Worm (Caenorhabditis elegans) whole organism, young adult: ENCODE data around the gene alh-12.

ENCODE experiments used
- B0019.2 ChIP-seq: fragments of 200-800 bp; sonication (Bioruptor generic); conservative IDR thresholded peaks from 2 replicates; pipeline ENCODE4 v1.3.6; 2022; ENCODE audit warnings: missing genetic modification reagents, missing genetic modification characterization, missing compliant biosample characterization
- C17E4.6 ChIP-seq: fragments of 200-800 bp; sonication (Bioruptor generic); IDR thresholded peaks from 2 replicates; pipeline ENCODE4 v1.3.6; 2022; ENCODE audit warnings: missing genetic modification reagents, missing genetic modification characterization, missing compliant biosample characterization
- D2030.7 ChIP-seq: fragments of 200-800 bp; sonication (Bioruptor generic); IDR thresholded peaks from 2 replicates; pipeline ENCODE4 v1.3.6; 2022; ENCODE audit warnings: missing genetic modification reagents, missing genetic modification characterization, missing compliant biosample characterization
- F49E8.2 ChIP-seq: sonication (generic microtip); optimal IDR thresholded peaks from 3 replicates; lab custom pipeline; 2017; ENCODE audit warnings: missing genetic modification characterization, mild to moderate bottlenecking, missing compliant biosample characterization, antibody characterized with exemption, moderate library complexity; ENCODE audit not compliant: insufficient read depth
- F57A8.1 ChIP-seq: fragments of 200-800 bp; sonication (Bioruptor generic); optimal IDR thresholded peaks from 2 replicates; lab custom pipeline; 2018; ENCODE audit warnings: mild to moderate bottlenecking, missing genetic modification characterization, moderate library complexity, missing compliant biosample characterization
- F57C9.4 ChIP-seq: sonication (generic microtip); optimal IDR thresholded peaks from 2 replicates; lab custom pipeline; 2017; ENCODE audit warnings: mild to moderate bottlenecking, missing genetic modification characterization, missing compliant biosample characterization
- Y53F4B.3 ChIP-seq: fragments of 200-800 bp; sonication (Bioruptor generic); IDR thresholded peaks from 2 replicates; pipeline ENCODE4 v1.3.6; 2022; ENCODE audit warnings: missing genetic modification reagents, missing genetic modification characterization, missing compliant biosample characterization
- Y53G8AR.9 ChIP-seq: fragments of 200-800 bp; sonication (Bioruptor generic); conservative IDR thresholded peaks from 2 replicates; pipeline ENCODE4 v1.3.6; 2022; ENCODE audit warnings: missing genetic modification reagents, missing genetic modification characterization, missing compliant biosample characterization
- Y67H2A.10 ChIP-seq: fragments of 200-800 bp; sonication (Bioruptor generic); conservative IDR thresholded peaks from 2 replicates; pipeline ENCODE4 v1.3.6; 2022; ENCODE audit warnings: missing genetic modification reagents, missing genetic modification characterization, missing compliant biosample characterization
- Y95B8A.8 ChIP-seq: fragments of 200-800 bp; sonication (Bioruptor generic); IDR thresholded peaks from 2 replicates; pipeline ENCODE4 v1.3.6; 2022; ENCODE audit warnings: missing genetic modification reagents, missing genetic modification characterization, missing compliant biosample characterization
- bed-1 ChIP-seq: fragments of 200-800 bp; sonication (Bioruptor generic); IDR thresholded peaks from 2 replicates; pipeline ENCODE4 v1.3.6; 2022; ENCODE audit warnings: missing genetic modification reagents, missing genetic modification characterization, missing compliant biosample characterization
- bed-2 ChIP-seq: fragments of 200-800 bp; sonication (Bioruptor generic); IDR thresholded peaks from 2 replicates; pipeline ENCODE4 v1.3.6; 2022; ENCODE audit warnings: missing genetic modification reagents, missing genetic modification characterization, missing compliant biosample characterization
- ccch-3 ChIP-seq: fragments of 200-800 bp; sonication (Bioruptor generic); optimal IDR thresholded peaks from 2 replicates; lab custom pipeline; 2018; ENCODE audit warnings: mild to moderate bottlenecking, missing genetic modification characterization, missing compliant biosample characterization
- cebp-1 ChIP-seq, 2 experiments: fragments of 200-800 bp in 1 of 2; sonication (Bioruptor generic) in 1 of 2; sonication (generic microtip) in 1 of 2; IDR thresholded peaks in 1 of 2; optimal IDR thresholded peaks in 1 of 2; 2 replicates each; pipeline versions ENCODE4 v1.3.6 to Lab custom; 2017 to 2022; ENCODE audit warnings: missing compliant biosample characterization in 2 of 2, missing genetic modification characterization in 2 of 2, mild to moderate bottlenecking in 1 of 2, missing genetic modification reagents in 1 of 2, moderate library complexity in 1 of 2
- ceh-27 ChIP-seq: fragments of 200-800 bp; sonication (Bioruptor generic); optimal IDR thresholded peaks from 2 replicates; lab custom pipeline; 2018; ENCODE audit warnings: mild to moderate bottlenecking, missing genetic modification characterization, moderate library complexity, missing compliant biosample characterization
- ceh-40 ChIP-seq: fragments of 200-800 bp; sonication (Bioruptor generic); IDR thresholded peaks from 2 replicates; pipeline ENCODE4 v1.3.6; 2022; ENCODE audit warnings: missing genetic modification characterization, missing compliant biosample characterization
- ceh-58 ChIP-seq: fragments of 200-800 bp; sonication (Bioruptor generic); IDR thresholded peaks from 2 replicates; pipeline ENCODE4 v1.3.6; 2022; ENCODE audit warnings: missing genetic modification characterization, missing compliant biosample characterization
- ceh-79 ChIP-seq: sonication (generic microtip); optimal IDR thresholded peaks from 2 replicates; lab custom pipeline; 2017; ENCODE audit warnings: mild to moderate bottlenecking, missing genetic modification characterization, missing compliant biosample characterization
- chd-7 ChIP-seq: sonication (generic microtip); optimal IDR thresholded peaks from 2 replicates; lab custom pipeline; 2016; ENCODE audit warnings: mild to moderate bottlenecking, missing genetic modification characterization, moderate library complexity, missing compliant biosample characterization
- die-1 ChIP-seq: sonication (generic microtip); optimal IDR thresholded peaks from 2 replicates; lab custom pipeline; 2016; ENCODE audit warnings: missing genotype, mild to moderate bottlenecking, missing genetic modification characterization, missing compliant biosample characterization
- dpl-1 ChIP-seq: fragments of 150-350 bp; optimal IDR thresholded peaks from 2 replicates; lab custom pipeline; 2014; ENCODE audit warnings: missing biosample characterization, missing genetic modification reagents, missing genetic modification characterization
- efl-1 ChIP-seq: fragments of 150-350 bp; optimal IDR thresholded peaks from 2 replicates; lab custom pipeline; 2014; ENCODE audit warnings: missing biosample characterization, missing genetic modification reagents, missing genetic modification characterization
- egl-44 ChIP-seq: fragments of 200-800 bp; sonication (Bioruptor generic); IDR thresholded peaks from 2 replicates; pipeline ENCODE4 v1.3.6; 2022; ENCODE audit warnings: missing genetic modification reagents, missing genetic modification characterization, missing compliant biosample characterization
- egrh-3 ChIP-seq: fragments of 200-800 bp; sonication (Bioruptor generic); IDR thresholded peaks from 2 replicates; pipeline ENCODE4 v1.3.6; 2022; ENCODE audit warnings: missing genetic modification reagents, missing genetic modification characterization, missing compliant biosample characterization
- ekl-4 ChIP-seq: fragments of 200-800 bp; sonication (Bioruptor generic); IDR thresholded peaks from 2 replicates; pipeline ENCODE4 v1.3.6; 2022; ENCODE audit warnings: missing genetic modification reagents, missing genetic modification characterization, missing compliant biosample characterization
- hlh-12 ChIP-seq: sonication (generic microtip); optimal IDR thresholded peaks from 2 replicates; lab custom pipeline; 2016; ENCODE audit warnings: missing genetic modification characterization, missing compliant biosample characterization
- hlh-26 ChIP-seq: fragments of 200-800 bp; sonication (Bioruptor generic); conservative IDR thresholded peaks from 2 replicates; pipeline ENCODE4 v1.3.6; 2022; ENCODE audit warnings: missing genetic modification reagents, missing genetic modification characterization, missing compliant biosample characterization
- let-607 ChIP-seq, 2 experiments: fragments of 200-800 bp in 1 of 2; sonication (Bioruptor generic) in 1 of 2; sonication (generic microtip) in 1 of 2; optimal IDR thresholded peaks; 2 replicates each; lab custom pipeline; 2016 to 2018; ENCODE audit warnings: mild to moderate bottlenecking in 2 of 2, missing compliant biosample characterization in 2 of 2, missing genetic modification characterization in 2 of 2, moderate library complexity in 2 of 2, missing genotype in 1 of 2
- lin-26 ChIP-seq: fragments of 200-800 bp; sonication (Bioruptor generic); IDR thresholded peaks from 2 replicates; pipeline ENCODE4 v1.3.6; 2022; ENCODE audit warnings: missing genetic modification reagents, missing genetic modification characterization, missing compliant biosample characterization
- madf-10 ChIP-seq: sonication (generic microtip); optimal IDR thresholded peaks from 2 replicates; lab custom pipeline; 2016; ENCODE audit warnings: mild to moderate bottlenecking, missing genetic modification characterization, missing compliant biosample characterization
- madf-6 ChIP-seq: fragments of 200-800 bp; sonication (Bioruptor generic); IDR thresholded peaks from 2 replicates; pipeline ENCODE4 v1.3.6; 2022; ENCODE audit warnings: missing genetic modification reagents, missing genetic modification characterization, missing compliant biosample characterization
- mel-28 ChIP-seq: sonication (generic microtip); optimal IDR thresholded peaks from 2 replicates; lab custom pipeline; 2016; ENCODE audit warnings: borderline replicate concordance, mild to moderate bottlenecking, missing genetic modification characterization, missing compliant biosample characterization
- mes-4 ChIP-seq: sonication (generic microtip); optimal IDR thresholded peaks from 2 replicates; lab custom pipeline; 2016; ENCODE audit warnings: missing genotype, missing genetic modification characterization, missing compliant biosample characterization
- mxl-1 ChIP-seq: sonication (generic microtip); optimal IDR thresholded peaks from 2 replicates; lab custom pipeline; 2016; ENCODE audit warnings: missing genetic modification characterization, missing compliant biosample characterization
- nhr-120 ChIP-seq: fragments of 200-800 bp; sonication (Bioruptor generic); IDR thresholded peaks from 2 replicates; pipeline ENCODE4 v1.3.6; 2022; ENCODE audit warnings: missing genetic modification characterization, missing compliant biosample characterization
- nhr-27 ChIP-seq: fragments of 200-800 bp; sonication (Bioruptor generic); optimal IDR thresholded peaks from 2 replicates; lab custom pipeline; 2018; ENCODE audit warnings: mild to moderate bottlenecking, missing genetic modification characterization, moderate library complexity, missing compliant biosample characterization
- nhr-80 ChIP-seq: sonication (generic microtip); optimal IDR thresholded peaks from 2 replicates; lab custom pipeline; 2016; ENCODE audit warnings: missing genetic modification characterization, missing compliant biosample characterization
- rec-8 ChIP-seq, 2 experiments: sonication (generic microtip); optimal IDR thresholded peaks; 2 replicates each; lab custom pipeline; 2016; ENCODE audit warnings: mild to moderate bottlenecking in 2 of 2, missing genetic modification characterization in 2 of 2, missing genetic modification reagents in 2 of 2, missing genotype in 2 of 2, missing biosample characterization in 1 of 2, missing compliant biosample characterization in 1 of 2, moderate library complexity in 1 of 2
- repo-1 ChIP-seq: sonication (generic microtip); optimal IDR thresholded peaks from 2 replicates; lab custom pipeline; 2017; ENCODE audit warnings: mild to moderate bottlenecking, missing genetic modification characterization, missing compliant biosample characterization
- sdz-38 ChIP-seq: sonication (generic microtip); optimal IDR thresholded peaks from 2 replicates; lab custom pipeline; 2016; ENCODE audit warnings: missing genotype, missing genetic modification characterization, missing compliant biosample characterization
- sea-2 ChIP-seq: fragments of 200-800 bp; sonication (Bioruptor generic); IDR thresholded peaks from 2 replicates; pipeline ENCODE4 v1.3.6; 2022; ENCODE audit warnings: missing genetic modification characterization, missing compliant biosample characterization
- snpc-1.1 ChIP-seq: sonication (generic microtip); optimal IDR thresholded peaks from 2 replicates; lab custom pipeline; 2017; ENCODE audit warnings: missing genetic modification characterization, mild to moderate bottlenecking, missing compliant biosample characterization, antibody characterized with exemption, moderate library complexity, missing genotype, missing genetic modification reagents; ENCODE audit not compliant: insufficient read depth
- tlf-1 ChIP-seq: fragments of 200-800 bp; sonication (Bioruptor generic); optimal IDR thresholded peaks from 2 replicates; lab custom pipeline; 2018; ENCODE audit warnings: mild to moderate bottlenecking, missing genetic modification characterization, missing compliant biosample characterization
- unc-130 ChIP-seq: sonication (generic microtip); optimal IDR thresholded peaks from 2 replicates; lab custom pipeline; 2016; ENCODE audit warnings: missing genetic modification reagents, missing genetic modification characterization, missing compliant biosample characterization
- ztf-22 ChIP-seq: fragments of 200-800 bp; sonication (Bioruptor generic); optimal IDR thresholded peaks from 2 replicates; lab custom pipeline; 2018; ENCODE audit warnings: mild to moderate bottlenecking, missing genetic modification characterization, moderate library complexity, missing compliant biosample characterization
- ztf-26 ChIP-seq: sonication (generic microtip); optimal IDR thresholded peaks from 2 replicates; lab custom pipeline; 2017; ENCODE audit warnings: missing genetic modification characterization, missing compliant biosample characterization
- ztf-3 ChIP-seq: fragments of 200-800 bp; sonication (Bioruptor generic); optimal IDR thresholded peaks from 2 replicates; lab custom pipeline; 2018; ENCODE audit warnings: mild to moderate bottlenecking, missing genetic modification characterization, missing compliant biosample characterization
- ztf-6 ChIP-seq: fragments of 200-800 bp; sonication (Bioruptor generic); IDR thresholded peaks from 2 replicates; pipeline ENCODE4 v1.3.6; 2022; ENCODE audit warnings: missing genetic modification reagents, missing genetic modification characterization, missing compliant biosample characterization

The alh-12 gene

DNA sequence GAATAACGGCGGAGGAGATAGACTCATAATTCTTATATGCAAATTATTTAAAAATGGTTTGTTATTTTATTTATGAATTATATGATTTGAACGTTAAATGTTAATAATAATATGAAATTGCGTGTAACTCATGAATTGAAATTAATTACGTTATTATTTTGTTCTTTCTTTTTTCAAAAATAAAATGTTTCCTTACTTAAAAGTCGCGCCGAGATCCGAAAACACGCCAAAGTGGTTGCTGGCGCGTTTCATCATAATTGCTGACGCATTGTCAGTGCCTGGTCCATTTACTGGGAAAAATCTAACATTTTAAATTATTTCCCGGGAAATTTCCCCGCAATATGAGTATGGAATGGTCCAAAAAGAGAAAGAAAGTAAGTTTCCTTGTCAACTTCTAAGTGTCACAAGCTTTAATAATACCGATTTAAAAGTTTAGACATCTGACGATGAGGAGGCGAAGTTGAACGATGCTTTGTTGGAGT, 45.6 kb downstream of the alh-12 start, which contains the start of the genes C07H6.9 and sap-140 (continued):
- peak; percentile 18 for TF ChIP-seq snpc-1.1 (tag; lab: Kevin White, UChicago)
- no peak for TF ChIP-seq nhr-120 (GFP tag; lab: Robert Waterston, UW)
- no peak for TF ChIP-seq ceh-79
- TF ChIP-seq nhr-27 (tag; lab: Kevin White, UChicago), result no peak
- no peak for TF ChIP-seq ztf-6 (GFP tag; lab: Robert Waterston, UW)
- TF ChIP-seq ceh-40, result no peak
- peak; percentile 10 for TF ChIP-seq nhr-80
- TF ChIP-seq Y53F4B.3 (GFP tag; lab: Robert Waterston, UW), result no peak
- TF ChIP-seq lin-26 (GFP tag; lab: Robert Waterston, UW), result no peak
- no peak for TF ChIP-seq sdz-38
- TF ChIP-seq dpl-1 (GFP tag; lab: Kevin White, UChicago), result peak; percentile 96
- no peak for TF ChIP-seq rec-8 (tag; optimal IDR thresholded peaks at IDR 0.05; lab: Kevin White, UChicago)
- no peak for TF ChIP-seq hlh-12 (tag; lab: Kevin White, UChicago)
- TF ChIP-seq hlh-26 (GFP tag; lab: Robert Waterston, UW), result no peak
- TF ChIP-seq repo-1, result peak; percentile 22
- no peak for TF ChIP-seq mel-28 (tag; lab: Kevin White, UChicago)
- TF ChIP-seq ccch-3 (GFP tag; lab: Kevin White, UChicago), result no peak
- no peak for TF ChIP-seq mxl-1 (tag; lab: Kevin White, UChicago)
- peak in 1 of 2 experiments; percentile 14 for TF ChIP-seq let-607 (tag; optimal IDR thresholded peaks at IDR 0.05; lab: Kevin White, UChicago)
- TF ChIP-seq tlf-1 (GFP tag; lab: Kevin White, UChicago), result peak; percentile 62
- TF ChIP-seq F57A8.1, result no peak
- TF ChIP-seq madf-10, result no peak
- TF ChIP-seq bed-1 (GFP tag; lab: Robert Waterston, UW), result no peak
- TF ChIP-seq bed-2, result no peak
- no peak for TF ChIP-seq ztf-3 (GFP tag; lab: Kevin White, UChicago)
- TF ChIP-seq efl-1, result peak; percentile 84
- TF ChIP-seq sea-2 (GFP tag; lab: Robert Waterston, UW), result no peak
- TF ChIP-seq Y53G8AR.9, result peak; percentile 83; the same call in 1 of the 2 replicates
- peak; percentile 62 for TF ChIP-seq madf-6 (GFP tag; lab: Robert Waterston, UW)
- TF ChIP-seq ceh-27, result no peak
- no peak for TF ChIP-seq unc-130 (GFP tag; lab: Kevin White, UChicago)
- TF ChIP-seq F49E8.2 (tag; lab: Kevin White, UChicago), result no peak
- no peak for TF ChIP-seq mes-4
- TF ChIP-seq D2030.7 (GFP tag; lab: Robert Waterston, UW), result peak; percentile 67
- no peak for TF ChIP-seq ceh-58
- no peak for TF ChIP-seq B0019.2 (GFP tag; lab: Robert Waterston, UW)
- TF ChIP-seq F57C9.4 (tag; lab: Kevin White, UChicago), result no peak
- TF ChIP-seq egrh-3 (GFP tag; lab: Robert Waterston, UW), result no peak
- TF ChIP-seq Y67H2A.10 (GFP tag; lab: Robert Waterston, UW), result no peak
- no peak for TF ChIP-seq cebp-1 (GFP tag; IDR thresholded peaks at IDR 0.05; lab: Robert Waterston, UW)
- peak; percentile 75 for TF ChIP-seq cebp-1 (tag; optimal IDR thresholded peaks at IDR 0.05; lab: Kevin White, UChicago)
- TF ChIP-seq ztf-22 (GFP tag; lab: Kevin White, UChicago), result no peak
- no peak for TF ChIP-seq Y95B8A.8
- TF ChIP-seq ekl-4 (GFP tag; lab: Robert Waterston, UW), result peak; percentile 62; the same call in 1 of the 2 replicates
- no peak for TF ChIP-seq egl-44 (GFP tag; lab: Robert Waterston, UW)
- TF ChIP-seq die-1 (tag; lab: Kevin White, UChicago), result no peak
- no peak for TF ChIP-seq ztf-26 (tag; lab: Kevin White, UChicago)
- TF ChIP-seq chd-7, result no peak
- TF ChIP-seq C17E4.6, result no peak
